Fruit fly (Drosophila melanogaster) whole organism, larva: Measurements from ENCODE around the gene Spc105R.

ENCODE experiments used
- noc ChIP-seq: fragments of 200-800 bp; sonication (Bioruptor generic); optimal IDR thresholded peaks from 3 replicates; lab custom pipeline; 2019; ENCODE audit warnings: missing biosample characterization, mild to moderate bottlenecking, missing genetic modification characterization, moderate library complexity

Spc105R gene

DNA sequence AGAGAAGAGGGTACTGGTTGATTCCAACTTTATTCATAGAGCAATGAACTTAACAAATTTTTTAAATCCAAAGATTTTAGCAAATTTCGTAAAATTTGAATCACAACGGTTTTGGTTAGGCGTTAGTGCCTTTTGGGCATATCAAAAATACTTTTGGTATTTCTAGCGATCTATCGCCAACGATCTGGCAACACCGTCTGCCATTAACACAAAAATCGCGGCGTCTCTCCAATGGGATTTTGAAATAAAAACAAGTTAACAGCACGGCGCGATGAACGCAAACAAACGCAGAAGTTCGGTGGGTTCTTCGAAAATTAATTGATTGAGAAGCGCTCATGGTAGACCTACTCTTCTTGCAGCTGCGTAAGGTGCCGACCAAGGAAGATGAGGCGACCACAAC lies at the start of gene Spc105R:
Gene Spc105R (plus strand): TSS at position 203 of the 400 bp plus-strand sequence.
- no peak for TF ChIP-seq noc

DNA sequence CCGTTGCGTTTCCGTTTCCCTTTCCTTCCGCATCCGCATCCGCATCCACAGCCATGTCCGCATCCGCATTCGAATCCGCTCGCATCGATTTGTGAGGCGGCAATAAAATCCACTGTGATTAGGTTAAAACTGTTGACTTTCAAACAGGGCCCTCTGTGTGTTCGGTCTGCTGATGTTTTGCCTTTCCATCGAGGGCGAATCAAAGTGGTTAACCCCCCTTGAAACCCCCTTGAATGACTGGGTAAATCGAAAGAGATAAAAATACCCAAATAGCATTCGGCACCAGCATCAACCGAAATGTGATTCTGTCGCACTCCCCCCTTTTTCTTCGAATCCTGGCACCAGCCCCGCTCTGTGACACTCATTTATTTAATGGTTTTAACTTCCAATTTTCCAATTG lies 47.2 kb upstream of the Spc105R start:
- no peak for TF ChIP-seq noc

DNA sequence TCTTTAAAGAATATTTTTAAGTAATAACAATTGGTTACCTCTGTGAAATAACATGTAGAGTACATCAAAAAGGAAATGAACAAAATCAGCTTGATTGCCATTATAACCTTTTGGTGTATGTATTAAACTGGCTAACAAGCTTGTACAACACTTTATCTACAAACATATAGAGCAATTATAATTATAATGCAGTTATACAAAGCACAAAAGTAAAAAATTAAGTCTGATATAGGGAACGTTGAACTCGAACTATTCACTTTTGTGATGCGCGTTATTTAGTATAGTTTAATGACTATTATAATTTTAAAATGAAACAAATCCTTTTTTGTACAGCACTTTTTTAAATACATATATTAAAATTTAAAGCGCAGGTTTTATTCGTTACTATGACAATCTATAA lies 44.6 kb upstream of the Spc105R start, which contains the start of gene CG33912:
Gene CG33912 (minus strand): TSS at position 101 of the 400 bp plus-strand sequence.
- no peak for TF ChIP-seq noc

DNA sequence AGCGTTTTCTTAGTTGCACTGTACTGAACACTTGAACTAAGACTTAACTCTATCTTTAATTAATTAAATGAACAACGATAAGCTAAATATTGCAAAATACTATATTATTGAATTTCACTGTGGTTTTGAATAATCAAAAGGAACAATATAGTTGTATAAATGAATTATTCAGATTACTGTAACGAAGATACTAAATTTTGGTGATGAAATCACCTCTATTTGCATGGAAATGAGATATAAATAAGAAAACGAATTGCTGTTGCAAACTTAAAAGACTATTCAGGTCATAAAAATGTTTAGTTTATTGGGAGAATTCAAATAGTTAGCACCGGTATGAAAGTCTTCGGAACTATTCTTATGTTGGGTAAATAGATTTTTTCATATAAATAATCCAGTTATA lies 41.6 kb upstream of the Spc105R start, which contains the start of gene CG43251:
Gene CG43251 (plus strand): TSS at position 301 of the 400 bp plus-strand sequence.
- no peak for TF ChIP-seq noc

DNA sequence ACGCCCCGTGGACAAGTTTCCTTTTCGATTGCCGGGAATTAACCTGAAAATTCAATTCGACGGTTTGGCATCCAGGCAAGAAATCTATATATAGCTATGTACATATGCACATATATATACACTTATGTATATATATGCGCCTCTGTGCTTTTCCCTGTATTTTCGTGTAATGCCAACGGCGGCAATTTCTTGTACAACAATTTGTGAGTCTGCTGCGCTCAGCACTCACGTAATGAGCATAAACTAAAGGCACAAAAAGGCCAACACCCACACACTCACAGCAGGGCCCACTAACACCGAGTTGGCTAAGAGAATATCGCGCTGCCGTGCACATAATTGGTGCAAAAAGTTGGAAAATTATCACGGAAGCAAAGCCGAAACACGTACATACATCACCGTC lies 38.7 kb upstream of the Spc105R start:
- TF ChIP-seq noc = no peak

DNA sequence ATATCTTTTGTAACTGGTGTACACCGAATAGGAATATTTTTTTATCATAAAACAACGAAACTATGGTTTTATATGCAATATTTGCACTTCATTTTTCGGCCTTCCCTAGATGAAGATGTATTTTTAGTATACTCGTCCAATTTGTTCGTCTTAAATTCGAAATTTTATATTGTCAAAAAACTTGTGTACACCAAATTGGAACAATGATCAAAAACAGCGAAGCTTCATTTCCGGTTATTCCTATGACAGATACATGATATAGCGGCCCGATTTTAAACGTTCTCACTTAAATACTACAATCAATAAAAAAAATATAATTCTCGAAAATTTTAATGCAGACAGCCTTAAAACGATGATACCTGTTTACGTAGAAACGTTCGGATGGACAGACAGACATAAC lies 33.0 kb upstream of the Spc105R start:
- TF ChIP-seq noc = no peak

DNA sequence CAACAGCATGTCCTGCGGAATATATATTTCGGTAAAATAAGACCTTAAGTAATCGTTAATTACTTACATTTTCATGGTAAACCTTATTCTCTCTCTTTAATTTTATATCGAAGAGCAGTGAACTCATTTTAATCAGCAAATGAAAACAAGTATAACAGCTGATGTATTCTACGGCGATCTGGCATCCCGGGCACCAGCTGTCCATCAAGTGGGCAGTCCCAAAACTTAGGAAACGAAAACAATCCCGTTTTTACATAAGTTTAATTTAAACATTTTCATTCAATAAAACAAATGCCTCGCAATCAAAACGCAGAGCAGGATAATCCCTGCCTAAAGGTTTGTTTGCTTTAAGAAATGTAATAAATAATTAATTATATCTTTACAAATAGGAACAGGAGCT lies 30.9 kb upstream of the Spc105R start, which contains the start of the genes CG4074 and CG4186:
Gene CG4074 (minus strand): TSS at position 151 of the 400 bp plus-strand sequence.
Gene CG4186 (plus strand): TSS at position 237 of the 400 bp plus-strand sequence.
- TF ChIP-seq noc = no peak

DNA sequence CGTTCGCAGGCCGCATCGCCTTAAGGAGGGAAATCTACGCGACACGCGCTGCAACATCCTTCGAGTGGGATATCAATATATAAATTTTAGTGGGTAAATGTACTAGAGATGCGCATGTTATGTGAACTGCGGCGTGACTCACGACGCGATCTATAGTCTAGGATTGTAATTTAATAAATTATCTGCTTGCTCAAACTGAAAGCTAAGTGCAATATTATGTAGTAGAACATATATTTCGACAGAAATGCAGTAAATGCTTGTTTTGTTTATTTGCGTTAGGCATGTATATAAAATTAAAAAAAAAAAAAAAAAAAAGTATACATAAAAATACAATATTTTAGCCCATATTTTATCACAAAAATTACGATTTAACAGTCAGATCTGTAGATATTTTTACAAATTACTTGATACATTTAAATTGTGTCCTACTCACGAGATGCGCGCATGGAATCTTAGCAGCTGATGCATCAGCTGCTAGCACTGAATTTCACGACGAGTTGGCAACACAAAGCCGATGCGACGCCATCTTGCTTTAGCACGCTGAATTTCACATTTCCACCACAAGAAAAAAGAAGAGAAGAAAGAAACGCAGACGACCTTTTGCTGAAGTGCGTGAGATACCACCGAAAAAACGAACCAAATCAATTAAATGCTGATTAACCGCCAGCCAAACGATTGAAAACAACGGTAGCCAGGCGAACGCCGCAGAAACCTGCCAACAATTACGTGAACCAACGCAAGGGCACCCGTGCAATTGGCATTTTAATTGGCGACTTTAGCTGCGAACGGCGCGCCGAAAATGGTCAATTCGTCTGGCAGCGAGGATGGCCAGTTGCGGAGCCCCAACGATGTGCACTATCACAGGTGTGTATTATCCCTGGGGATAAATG lies 29.0 kb upstream of the Spc105R start, which contains the start of the genes CG4042 and Pitslre:
Gene CG4042 (minus strand): TSS at position 507 of the 890 bp plus-strand sequence.
Gene Pitslre (plus strand): TSS at position 528 of the 890 bp plus-strand sequence.
- no peak for TF ChIP-seq noc

DNA sequence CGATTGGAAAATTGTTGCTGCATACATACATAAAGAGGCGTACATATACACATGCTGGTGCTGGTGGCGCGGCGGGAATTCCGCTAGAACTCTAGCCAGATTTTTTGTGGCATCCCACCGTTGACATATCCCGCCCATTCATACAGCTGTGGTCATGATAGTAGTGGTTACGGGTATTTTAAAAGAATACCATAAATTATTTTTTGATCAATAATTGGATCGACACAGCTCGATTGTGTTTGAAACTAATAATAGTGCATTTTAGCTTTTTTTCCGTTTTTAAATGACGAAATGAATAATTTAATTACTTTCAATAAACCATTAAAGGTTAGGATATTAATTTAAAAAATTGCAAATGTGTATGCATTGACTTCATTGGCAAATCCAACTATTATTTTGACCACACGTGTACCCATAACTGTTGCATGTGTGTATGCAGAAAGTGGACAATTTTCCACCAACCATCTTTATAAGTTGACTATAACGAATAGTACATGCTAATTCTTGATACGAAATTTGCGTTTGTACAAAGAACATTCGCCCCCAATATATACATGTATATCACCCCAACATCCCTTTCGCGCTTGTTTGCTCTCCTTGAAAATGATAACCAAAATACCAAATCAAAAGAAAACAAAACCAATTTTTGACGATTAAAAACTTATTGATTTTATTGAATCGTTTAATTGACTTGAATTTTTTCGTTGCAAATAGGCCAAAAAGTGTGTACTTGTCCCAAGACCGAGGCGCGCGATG lies 28.1 kb upstream of the Spc105R start:
- TF ChIP-seq noc = peak; percentile 38

DNA sequence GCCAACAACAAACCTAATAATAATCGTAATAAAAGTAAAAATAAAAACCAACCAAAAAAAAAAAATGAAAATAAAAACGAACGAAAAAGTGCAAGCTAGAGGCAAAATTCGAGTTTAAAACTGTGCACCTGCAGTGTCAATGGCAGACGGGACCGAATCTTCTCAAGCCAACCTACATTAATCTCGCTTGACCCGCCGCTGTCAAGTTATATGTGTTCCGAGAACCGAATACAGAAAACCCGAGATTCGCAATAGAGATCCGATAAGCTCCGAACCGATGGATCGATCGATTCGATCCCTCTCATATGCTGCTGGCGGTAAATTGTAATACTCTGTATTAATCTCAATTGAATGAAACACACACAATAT lies 27.6 kb upstream of the Spc105R start:
- no peak for TF ChIP-seq noc

DNA sequence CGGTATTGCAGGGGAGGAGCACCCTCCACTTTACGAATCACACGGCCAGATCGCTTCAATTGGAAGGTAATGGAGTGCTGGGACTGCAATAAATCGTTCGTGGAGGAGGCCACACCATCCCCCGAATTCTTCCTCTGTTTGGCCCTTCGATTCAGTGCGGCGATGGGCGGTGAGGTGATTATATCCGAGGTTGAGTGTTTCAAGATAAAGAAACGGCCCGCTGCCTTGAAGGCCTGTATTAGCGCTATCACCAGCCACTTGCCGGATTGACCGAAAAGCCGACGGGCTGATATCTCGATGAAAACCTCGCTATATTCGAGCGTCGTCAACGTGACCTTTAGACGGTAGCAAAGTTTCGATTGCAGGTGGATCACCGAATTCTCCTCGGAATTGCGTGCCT lies 22.7 kb upstream of the Spc105R start:
- TF ChIP-seq noc = no peak

DNA sequence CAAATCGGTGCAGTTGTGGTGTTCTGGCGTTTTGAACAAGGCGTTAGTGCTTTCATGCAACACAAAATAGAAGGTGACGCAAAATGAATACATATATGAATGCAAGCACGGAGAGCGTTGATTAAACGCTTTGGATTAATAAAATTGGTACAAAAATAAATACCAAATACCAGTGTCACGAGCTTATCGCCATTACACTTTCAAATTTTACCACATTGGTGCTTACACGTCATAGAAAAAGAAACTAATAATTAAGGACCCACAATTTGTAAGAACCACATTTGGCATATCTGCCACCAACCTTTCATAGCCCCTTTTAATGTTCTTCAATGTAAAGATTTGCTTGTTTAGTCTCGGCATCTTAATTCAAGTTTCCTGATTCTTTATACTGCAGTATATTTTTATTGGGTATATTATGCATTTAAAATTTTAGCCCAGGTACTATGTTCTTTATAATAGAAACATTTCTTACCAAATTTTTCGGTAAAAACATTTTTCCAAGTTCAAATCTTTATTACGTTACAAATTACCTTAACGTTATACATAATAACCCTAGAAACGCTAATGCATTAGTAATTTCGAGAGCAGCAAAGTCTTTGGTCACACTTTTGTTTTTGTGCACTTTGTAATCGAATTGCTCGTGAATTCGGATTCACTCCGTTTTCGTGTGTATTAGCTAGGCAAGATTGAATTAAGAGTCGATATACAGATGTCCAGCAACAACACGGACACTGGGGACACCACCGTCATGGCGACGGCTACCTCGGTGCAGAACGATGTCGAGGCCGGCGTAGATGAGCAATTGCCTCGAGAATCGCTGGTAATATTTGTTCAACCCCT lies 21.8 kb upstream of the Spc105R start, which contains the start of the genes Pex16 and Pex14:
Gene Pex16 (minus strand): TSS at position 41 of the 840 bp plus-strand sequence.
Gene Pex14 (plus strand): TSS at position 576 of the 840 bp plus-strand sequence.
- TF ChIP-seq noc = no peak

DNA sequence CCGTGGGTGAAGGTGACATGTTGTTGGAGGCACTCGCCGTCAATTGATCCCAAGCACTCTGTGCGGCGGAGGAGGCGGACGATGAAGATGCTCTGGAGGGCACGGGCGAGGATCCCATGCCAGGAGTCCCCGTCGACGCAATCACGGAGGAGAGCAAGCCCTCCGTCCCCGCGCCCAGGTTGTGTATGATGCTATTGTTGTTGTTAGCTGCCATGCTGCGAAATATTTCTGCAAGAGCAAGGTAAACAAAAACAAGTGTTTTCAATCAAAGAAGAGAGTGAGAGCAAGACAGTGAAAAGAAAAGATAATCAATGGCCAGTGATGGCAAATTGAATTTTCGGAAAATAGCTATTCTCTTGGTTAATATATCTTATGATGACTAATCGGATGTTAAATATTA lies 15.8 kb upstream of the Spc105R start:
- no peak for TF ChIP-seq noc

DNA sequence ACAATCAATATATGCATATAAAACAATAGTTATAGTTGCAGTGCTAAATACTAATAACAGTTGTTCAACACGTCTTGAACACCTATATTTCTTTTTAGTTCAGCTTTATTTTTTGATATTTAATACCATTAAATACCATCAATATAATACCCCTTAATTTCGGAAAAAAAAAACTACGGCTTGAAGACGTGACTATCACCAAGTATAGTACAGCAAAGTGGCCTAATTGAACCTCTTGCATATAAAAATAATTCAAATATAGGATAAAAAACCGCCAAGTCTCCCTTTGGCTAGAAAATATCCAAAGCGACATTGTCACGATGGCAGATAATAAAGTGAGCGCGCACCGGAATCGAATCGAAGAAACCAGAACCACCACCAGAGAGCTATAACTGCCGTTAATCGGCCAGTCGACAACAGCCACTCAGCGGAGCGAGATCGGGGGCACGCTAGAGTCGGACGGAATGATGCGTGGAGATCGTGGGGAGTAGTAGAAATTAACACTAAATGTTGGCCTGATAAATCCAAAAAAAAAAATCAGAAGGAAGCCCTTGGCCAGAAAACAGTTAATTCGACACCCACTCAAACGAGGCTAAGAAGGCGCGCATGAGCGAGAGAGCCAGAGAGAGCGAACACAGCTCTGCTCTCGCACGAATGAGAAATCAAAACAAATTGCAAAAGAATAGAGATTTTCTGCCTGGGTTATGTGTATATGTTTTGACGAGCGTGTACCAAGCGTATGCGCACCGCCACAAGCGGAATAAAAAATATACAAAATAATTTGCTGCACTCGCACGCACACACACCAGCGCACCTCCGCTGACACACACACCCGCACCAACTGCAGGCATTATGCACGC lies 15.2 kb upstream of the Spc105R start:
- TF ChIP-seq noc = peak; percentile 66
